Fruit fly (Drosophila melanogaster) whole organism, embryonic: ENCODE measurements around the gene CG45545.

ENCODE experiments used
- CG10267 ChIP-seq: fragments of 200-800 bp; sonication (Bioruptor generic); optimal IDR thresholded peaks from 2 replicates; lab custom pipeline; 2018; ENCODE audit warnings: missing biosample characterization, mild to moderate bottlenecking, missing genetic modification characterization, moderate library complexity
- CG10959 ChIP-seq: fragments of 200-800 bp; sonication (Bioruptor generic); IDR thresholded peaks from 2 replicates; pipeline ENCODE4 v1.3.6; 2022; ENCODE audit warnings: missing biosample characterization, missing genetic modification characterization
- CG11085 ChIP-seq: fragments of 200-800 bp; sonication (Bioruptor generic); IDR thresholded peaks from 2 replicates; pipeline ENCODE4 v1.3.6; 2022; ENCODE audit warnings: missing biosample characterization, missing genetic modification characterization
- CG14710 ChIP-seq: fragments of 200-800 bp; sonication (Bioruptor generic); optimal IDR thresholded peaks from 3 replicates; lab custom pipeline; 2019; ENCODE audit warnings: missing biosample characterization, mild to moderate bottlenecking, missing genetic modification characterization, moderate library complexity
- CG1529 ChIP-seq: fragments of 200-800 bp; sonication (Bioruptor generic); optimal IDR thresholded peaks from 3 replicates; lab custom pipeline; 2018; ENCODE audit warnings: missing biosample characterization, missing genetic modification characterization
- CG1602 ChIP-seq: fragments of 200-800 bp; sonication (Bioruptor generic); optimal IDR thresholded peaks from 3 replicates; lab custom pipeline; 2016; ENCODE audit warnings: missing biosample characterization, missing genetic modification characterization
- CG18599 ChIP-seq: fragments of 200-800 bp; sonication (Bioruptor generic); optimal IDR thresholded peaks from 3 replicates; lab custom pipeline; 2017; ENCODE audit warnings: missing biosample characterization, missing genetic modification characterization, mild to moderate bottlenecking, moderate library complexity, missing genetic modification reagents
- CG18619 ChIP-seq: fragments of 200-800 bp; sonication (Bioruptor generic); optimal IDR thresholded peaks from 3 replicates; lab custom pipeline; 2017; ENCODE audit warnings: missing biosample characterization, mild to moderate bottlenecking, missing genetic modification characterization
- CG30020 ChIP-seq: fragments of 200-800 bp; optimal IDR thresholded peaks from 2 replicates; lab custom pipeline; 2019; ENCODE audit warnings: missing biosample characterization, mild to moderate bottlenecking, missing genetic modification characterization, moderate library complexity
- CG3281 ChIP-seq: fragments of 200-800 bp; sonication (Bioruptor generic); optimal IDR thresholded peaks from 3 replicates; lab custom pipeline; 2017; ENCODE audit warnings: missing biosample characterization, mild to moderate bottlenecking, missing genetic modification characterization
- CG43689 ChIP-seq: fragments of 200-800 bp; sonication (Bioruptor generic); IDR thresholded peaks from 2 replicates; pipeline ENCODE4 v1.3.6; 2022; ENCODE audit warnings: missing biosample characterization, missing genetic modification characterization
- CG8290 ChIP-seq, 3 experiments: fragments of 200-800 bp; sonication (Bioruptor generic); optimal IDR thresholded peaks; 2 replicates each; lab custom pipeline; 2016 to 2019; ENCODE audit warnings: missing biosample characterization in 3 of 3, missing genetic modification characterization in 3 of 3, mild to moderate bottlenecking in 2 of 3, moderate library complexity in 1 of 3
- CG8765 ChIP-seq: fragments of 200-800 bp; sonication (Bioruptor generic); IDR thresholded peaks from 2 replicates; pipeline ENCODE4 v1.3.6; 2022; ENCODE audit warnings: missing biosample characterization, missing genetic modification characterization
- CG8924 ChIP-seq: fragments of 200-800 bp; optimal IDR thresholded peaks from 3 replicates; lab custom pipeline; 2019; ENCODE audit warnings: missing biosample characterization, mild to moderate bottlenecking, missing genetic modification characterization, moderate library complexity
- CG9437 ChIP-seq: fragments of 200-800 bp; sonication (Bioruptor generic); optimal IDR thresholded peaks from 2 replicates; lab custom pipeline; 2018; ENCODE audit warnings: missing biosample characterization, mild to moderate bottlenecking, missing genetic modification characterization
- CHES-1-like ChIP-seq: fragments of 200-800 bp; sonication (Bioruptor generic); optimal IDR thresholded peaks from 2 replicates; lab custom pipeline; 2016; ENCODE audit warnings: missing biosample characterization, missing genetic modification characterization
- HLH54F ChIP-seq: fragments of 200-800 bp; sonication (Bioruptor generic); optimal IDR thresholded peaks from 3 replicates; lab custom pipeline; 2016; ENCODE audit warnings: missing biosample characterization, missing genetic modification characterization
- Lhr ChIP-seq: fragments of 200-800 bp; sonication (Bioruptor generic); optimal IDR thresholded peaks from 3 replicates; lab custom pipeline; 2017; ENCODE audit warnings: mild to moderate bottlenecking, missing biosample characterization, missing genetic modification reagents, missing genetic modification characterization
- Lim3 ChIP-seq: fragments of 200-800 bp; sonication (Bioruptor generic); IDR thresholded peaks from 2 replicates; pipeline ENCODE4 v1.3.6; 2022; ENCODE audit warnings: missing biosample characterization, missing genetic modification characterization
- Myb ChIP-seq: fragments of 200-800 bp; sonication (Bioruptor generic); optimal IDR thresholded peaks from 2 replicates; lab custom pipeline; 2016; ENCODE audit warnings: missing biosample characterization, missing genetic modification characterization
- Oli ChIP-seq: fragments of 200-800 bp; sonication (Bioruptor generic); optimal IDR thresholded peaks from 2 replicates; lab custom pipeline; 2018; ENCODE audit warnings: missing biosample characterization, mild to moderate bottlenecking, missing genetic modification characterization, moderate library complexity
- Ravus ChIP-seq: fragments of 200-800 bp; sonication (Bioruptor generic); IDR thresholded peaks from 2 replicates; pipeline ENCODE4 v1.3.6; 2022; ENCODE audit warnings: missing biosample characterization, missing genetic modification characterization
- Sry-β ChIP-seq: fragments of 200-800 bp; sonication (Bioruptor generic); optimal IDR thresholded peaks from 2 replicates; lab custom pipeline; 2018; ENCODE audit warnings: missing biosample characterization, mild to moderate bottlenecking, missing genetic modification characterization, moderate library complexity
- Sry-δ ChIP-seq: fragments of 200-800 bp; sonication (Bioruptor generic); optimal IDR thresholded peaks from 2 replicates; lab custom pipeline; 2016; ENCODE audit warnings: missing biosample characterization, missing genetic modification characterization
- Vsx1 ChIP-seq: fragments of 200-800 bp; sonication (Bioruptor generic); optimal IDR thresholded peaks from 2 replicates; lab custom pipeline; 2017; ENCODE audit warnings: missing biosample characterization, mild to moderate bottlenecking, missing genetic modification characterization, missing genetic modification reagents
- ac ChIP-seq: fragments of 200-800 bp; sonication (Bioruptor generic); optimal IDR thresholded peaks from 3 replicates; lab custom pipeline; 2017; ENCODE audit warnings: missing biosample characterization, mild to moderate bottlenecking, missing genetic modification characterization
- bbx ChIP-seq: fragments of 200-800 bp; sonication (Bioruptor generic); IDR thresholded peaks from 2 replicates; pipeline ENCODE4 v1.3.6; 2022; ENCODE audit warnings: missing biosample characterization, missing genetic modification characterization; ENCODE audit not compliant: partially characterized antibody
- bowl ChIP-seq: fragments of 200-800 bp; sonication (Bioruptor generic); IDR thresholded peaks from 2 replicates; pipeline ENCODE4 v1.3.6; 2022; ENCODE audit warnings: missing biosample characterization, missing genetic modification characterization
- cato ChIP-seq: fragments of 200-800 bp; sonication (Bioruptor generic); optimal IDR thresholded peaks from 2 replicates; lab custom pipeline; 2016; ENCODE audit warnings: missing biosample characterization, missing genetic modification characterization, borderline replicate concordance
- ci ChIP-seq: fragments of 200-800 bp; sonication (Bioruptor generic); IDR thresholded peaks from 3 replicates; pipeline ENCODE4 v1.3.6; 2022; ENCODE audit warnings: missing biosample characterization, missing genetic modification characterization
- crc ChIP-seq: fragments of 200-800 bp; sonication (Bioruptor generic); optimal IDR thresholded peaks from 2 replicates; lab custom pipeline; 2016; ENCODE audit warnings: missing biosample characterization, missing genetic modification characterization
- cwo ChIP-seq: fragments of 200-800 bp; sonication (Bioruptor generic); optimal IDR thresholded peaks from 3 replicates; lab custom pipeline; 2017; ENCODE audit warnings: missing biosample characterization, missing genetic modification characterization, mild to moderate bottlenecking, moderate library complexity, missing genetic modification reagents
- danr ChIP-seq: fragments of 200-800 bp; sonication (Bioruptor generic); IDR thresholded peaks from 2 replicates; pipeline ENCODE4 v1.3.6; 2022; ENCODE audit warnings: missing biosample characterization, missing genetic modification characterization
- dati ChIP-seq: fragments of 200-800 bp; sonication (Bioruptor generic); IDR thresholded peaks from 2 replicates; pipeline ENCODE4 v1.3.6; 2022; ENCODE audit warnings: missing biosample characterization, missing genetic modification characterization
- disco-r ChIP-seq: fragments of 200-800 bp; sonication (Bioruptor generic); optimal IDR thresholded peaks from 2 replicates; lab custom pipeline; 2016; ENCODE audit warnings: missing biosample characterization, missing genetic modification characterization
- ewg ChIP-seq: fragments of 200-800 bp; sonication (Bioruptor generic); optimal IDR thresholded peaks from 3 replicates; lab custom pipeline; 2017; ENCODE audit warnings: mild to moderate bottlenecking, missing biosample characterization, missing genetic modification reagents, missing genetic modification characterization
- gem ChIP-seq: fragments of 200-800 bp; sonication (Bioruptor generic); optimal IDR thresholded peaks from 2 replicates; lab custom pipeline; 2019; ENCODE audit warnings: missing biosample characterization, mild to moderate bottlenecking, missing genetic modification characterization, moderate library complexity
- kah ChIP-seq: fragments of 200-800 bp; sonication (Bioruptor generic); optimal IDR thresholded peaks from 2 replicates; lab custom pipeline; 2018; ENCODE audit warnings: missing biosample characterization, mild to moderate bottlenecking, missing genetic modification characterization
- lbe ChIP-seq: fragments of 200-800 bp; sonication (Bioruptor generic); optimal IDR thresholded peaks from 2 replicates; lab custom pipeline; 2016; ENCODE audit warnings: missing biosample characterization, mild to moderate bottlenecking, missing genetic modification characterization
- maf-S ChIP-seq: fragments of 200-800 bp; sonication (Bioruptor generic); optimal IDR thresholded peaks from 2 replicates; lab custom pipeline; 2016; ENCODE audit warnings: missing biosample characterization, missing genetic modification characterization
- nerfin-1 ChIP-seq: fragments of 200-800 bp; sonication (Bioruptor generic); optimal IDR thresholded peaks from 3 replicates; lab custom pipeline; 2019; ENCODE audit warnings: missing biosample characterization, mild to moderate bottlenecking, missing genetic modification characterization, moderate library complexity
- nmo ChIP-seq: fragments of 200-800 bp; sonication (Bioruptor generic); optimal IDR thresholded peaks from 2 replicates; lab custom pipeline; 2018; ENCODE audit warnings: missing biosample characterization, mild to moderate bottlenecking, missing genetic modification characterization, moderate library complexity
- otp ChIP-seq: fragments of 200-800 bp; sonication (Bioruptor generic); IDR thresholded peaks from 3 replicates; pipeline ENCODE4, ENCODE4 v1.3.6; 2022; ENCODE audit warnings: missing biosample characterization, missing genetic modification characterization
- pzg ChIP-seq: fragments of 200-800 bp; sonication (Bioruptor generic); optimal IDR thresholded peaks from 3 replicates; lab custom pipeline; 2018; ENCODE audit warnings: missing biosample characterization, mild to moderate bottlenecking, missing genetic modification characterization, moderate library complexity
- sd ChIP-seq: fragments of 200-800 bp; sonication (Bioruptor generic); optimal IDR thresholded peaks from 3 replicates; lab custom pipeline; 2018; ENCODE audit warnings: missing biosample characterization, mild to moderate bottlenecking, missing genetic modification characterization, moderate library complexity
- trem ChIP-seq: fragments of 200-800 bp; optimal IDR thresholded peaks from 3 replicates; lab custom pipeline; 2019; ENCODE audit warnings: missing biosample characterization, mild to moderate bottlenecking, missing genetic modification characterization, moderate library complexity
- tx ChIP-seq: fragments of 200-800 bp; sonication (Bioruptor generic); optimal IDR thresholded peaks from 2 replicates; lab custom pipeline; 2016; ENCODE audit warnings: missing biosample characterization, missing genetic modification characterization
- vvl ChIP-seq: fragments of 200-800 bp; sonication (Bioruptor generic); IDR thresholded peaks from 2 replicates; pipeline ENCODE4 v1.3.6; 2022; ENCODE audit warnings: missing biosample characterization, missing genetic modification characterization
- wdn ChIP-seq: fragments of 200-800 bp; sonication (Bioruptor generic); IDR thresholded peaks from 2 replicates; pipeline ENCODE4 v1.3.6; 2022; ENCODE audit warnings: missing biosample characterization, missing genetic modification characterization
- zen2 ChIP-seq: fragments of 200-800 bp; sonication (Bioruptor generic); IDR thresholded peaks from 3 replicates; pipeline ENCODE4 v1.3.6; 2022; ENCODE audit warnings: missing biosample characterization, missing genetic modification characterization; ENCODE audit not compliant: partially characterized antibody

The CG45545 gene

dm6 chr3R:7530184-7530821 lies 21.5 kb upstream of the CG45545 start, which contains the start of the genes Rtnl2 and alphaTub84D (continued):
- TF ChIP-seq wdn (no peak), gem (tag; lab: Kevin White, UChicago) (no peak), ci (GFP tag; lab: Robert Waterston, UW) (no peak), CG30020 (tag; lab: Kevin White, UChicago) (peak; percentile 57), CG8290 (GFP tag; optimal IDR thresholded peaks at IDR 0.05; lab: Kevin White, UChicago) (no peak), CG8290 (tag; optimal IDR thresholded peaks at IDR 0.05; lab: Kevin White, UChicago) (no peak), danr (GFP tag; lab: Robert Waterston, UW) (no peak), bowl (GFP tag; lab: Robert Waterston, UW) (no peak), lbe (GFP tag; lab: Kevin White, UChicago) (no peak), HLH54F (GFP tag; lab: Kevin White, UChicago) (no peak), bbx (0 out of 2 replicates have a peak, but pooled peaks have one; percentile 23), maf-S (GFP tag; lab: Kevin White, UChicago) (no peak), crc (GFP tag; lab: Kevin White, UChicago) (no peak), CG10959 (GFP tag; lab: Robert Waterston, UW) (no peak), pzg (GFP tag; lab: Kevin White, UChicago) (peak; percentile 39), ac (GFP tag; lab: Kevin White, UChicago) (no peak), kah (GFP tag; lab: Kevin White, UChicago) (no peak), nerfin-1 (no peak), CG1529 (GFP tag; lab: Kevin White, UChicago) (no peak), vvl (GFP tag; lab: Robert Waterston, UW) (no peak), CG9437 (GFP tag; lab: Kevin White, UChicago) (no peak), Myb (GFP tag; lab: Kevin White, UChicago) (no peak), CG10267 (tag; lab: Kevin White, UChicago) (peak; percentile 35), cwo (no peak), Vsx1 (GFP tag; lab: Kevin White, UChicago) (no peak), Oli (tag; lab: Kevin White, UChicago) (no peak), Sry-δ (GFP tag; lab: Kevin White, UChicago) (peak; percentile 19), sd (tag; lab: Kevin White, UChicago) (no peak), CG18599 (GFP tag; lab: Kevin White, UChicago) (no peak), Ravus (no peak), Lhr (GFP tag; lab: Kevin White, UChicago) (peak; percentile 12), CG3281 (GFP tag; lab: Kevin White, UChicago) (no peak), tx (GFP tag; lab: Kevin White, UChicago) (no peak), trem (tag; lab: Kevin White, UChicago) (peak; percentile 36), otp (GFP tag; lab: Robert Waterston, UW) (no peak), CG14710 (tag; lab: Kevin White, UChicago) (peak; percentile 79), disco-r (no peak), CG8765 (no peak), cato (GFP tag; lab: Kevin White, UChicago) (no peak), CG18619 (GFP tag; lab: Kevin White, UChicago) (no peak), CG1602 (GFP tag; lab: Kevin White, UChicago) (no peak), nmo (GFP tag; lab: Kevin White, UChicago) (peak; percentile 38), zen2 (GFP tag; lab: Robert Waterston, UW) (no peak), ewg (peak; percentile 85), CG11085 (GFP tag; lab: Robert Waterston, UW) (no peak), Lim3 (no peak), CG8924 (tag; lab: Kevin White, UChicago) (no peak), Sry-β (no peak), CG43689 (GFP tag; lab: Robert Waterston, UW) (no peak), dati (GFP tag; lab: Robert Waterston, UW) (no peak), CHES-1-like (no peak)
